Fruit fly (Drosophila melanogaster): ENCODE measurements around the gene Sec61gamma.

Gene Sec61gamma

DNA sequence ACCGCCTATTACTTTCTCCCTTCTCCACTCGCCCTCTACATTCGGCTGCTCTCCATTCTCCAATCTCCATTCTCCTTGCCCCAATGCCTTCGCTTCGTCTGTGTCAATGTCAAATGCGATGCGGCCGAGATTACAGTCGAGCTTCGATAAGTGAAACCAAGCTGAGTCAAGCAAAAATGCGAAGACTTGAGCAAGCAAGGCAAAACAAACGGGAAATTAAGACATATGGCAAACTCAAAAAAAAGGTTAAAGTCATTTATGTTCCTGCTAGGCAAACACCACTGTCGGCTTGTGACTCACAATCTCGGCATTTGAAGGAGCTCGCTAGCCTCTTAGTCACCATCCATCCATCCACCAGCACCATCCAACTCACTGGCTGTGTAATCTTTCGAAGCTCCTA, 25.3 kb downstream of the Sec61gamma start (continued):
- peak; percentile 82 for TF ChIP-seq CG15011 (GFP tag; optimal IDR thresholded peaks at IDR 0.05)
- TF ChIP-seq Mrtf (GFP tag; IDR thresholded peaks at IDR 0.05), result peak; percentile 95
- no peak for TF ChIP-seq CG2129 (GFP tag; IDR thresholded peaks at IDR 0.05; ENCODE audit: partially characterized antibody)
- TF ChIP-seq Dp (GFP tag; optimal IDR thresholded peaks at IDR 0.05), result peak; percentile 12
- TF ChIP-seq CG3838 (GFP tag; optimal IDR thresholded peaks at IDR 0.05), result peak; percentile 89
- TF ChIP-seq CG9727 (GFP tag; optimal IDR thresholded peaks at IDR 0.05), result peak; percentile 95
- TF ChIP-seq luna (GFP tag; optimal IDR thresholded peaks at IDR 0.05), result peak; percentile 92
- peak; percentile 84 for TF ChIP-seq al (GFP tag; IDR thresholded peaks at IDR 0.05)
- TF ChIP-seq CG8359 (GFP tag; optimal IDR thresholded peaks at IDR 0.05; ENCODE audit: borderline replicate concordance), result peak; percentile 81
- TF ChIP-seq gcm2 (GFP tag; optimal IDR thresholded peaks at IDR 0.05), result peak; percentile 88
- peak; percentile 97 for TF ChIP-seq CoRest (tag; optimal IDR thresholded peaks at IDR 0.05)
- peak; percentile 86 for TF ChIP-seq CG4854 (GFP tag; optimal IDR thresholded peaks at IDR 0.05)
- TF ChIP-seq CG11085 (GFP tag; IDR thresholded peaks at IDR 0.05), result peak; percentile 83
- TF ChIP-seq bab2 (GFP tag; optimal IDR thresholded peaks at IDR 0.05), result peak; percentile 98
- TF ChIP-seq Sox100B (GFP tag; optimal IDR thresholded peaks at IDR 0.05), result no peak
- peak; percentile 99 for TF ChIP-seq sd (tag; optimal IDR thresholded peaks at IDR 0.05)
- peak; percentile 90 for TF ChIP-seq YL-1 (GFP tag; optimal IDR thresholded peaks at IDR 0.05)
- peak; percentile 92 for TF ChIP-seq Abd-B (GFP tag; optimal IDR thresholded peaks at IDR 0.05)
- peak; percentile 95 for TF ChIP-seq CG13123 (GFP tag; optimal IDR thresholded peaks at IDR 0.05)
- peak; percentile 98 for TF ChIP-seq NfI (GFP tag; optimal IDR thresholded peaks at IDR 0.05)
- peak; percentile 97 for TF ChIP-seq CG15696 (tag; optimal IDR thresholded peaks at IDR 0.05)
- no peak for TF ChIP-seq CG13894 (tag; optimal IDR thresholded peaks at IDR 0.05)
- TF ChIP-seq CG10147 (GFP tag; optimal IDR thresholded peaks at IDR 0.05), result no peak
- TF ChIP-seq fru (optimal IDR thresholded peaks at IDR 0.05), result no peak
- peak; percentile 98 for TF ChIP-seq Chrac-16 (GFP tag; optimal IDR thresholded peaks at IDR 0.05)
- TF ChIP-seq Atf3 (GFP tag; optimal IDR thresholded peaks at IDR 0.05), result peak; percentile 97
- peak; percentile 89 for TF ChIP-seq CG3163 (GFP tag; optimal IDR thresholded peaks at IDR 0.05)
- peak; percentile 92 for TF ChIP-seq Awh (GFP tag; IDR thresholded peaks at IDR 0.05)
- TF ChIP-seq zf30C (GFP tag; optimal IDR thresholded peaks at IDR 0.05), result no peak
- peak; percentile 94 for TF ChIP-seq CG18619 (GFP tag; optimal IDR thresholded peaks at IDR 0.05)
- TF ChIP-seq CG17829 (tag; optimal IDR thresholded peaks at IDR 0.05), result peak; percentile 94
- TF ChIP-seq CG10431 (GFP tag; optimal IDR thresholded peaks at IDR 0.05), result peak; percentile 93
- peak; percentile 54 for TF ChIP-seq MESR4 (GFP tag; optimal IDR thresholded peaks at IDR 0.05)
- peak; percentile 96 for TF ChIP-seq gcm (GFP tag; optimal IDR thresholded peaks at IDR 0.05)
- peak; percentile 88 for TF ChIP-seq Hand (GFP tag; optimal IDR thresholded peaks at IDR 0.05)
- TF ChIP-seq CG2116 (GFP tag; optimal IDR thresholded peaks at IDR 0.05), result peak; percentile 74
- TF ChIP-seq CG15601 (tag; optimal IDR thresholded peaks at IDR 0.05), result peak; percentile 95
- peak; percentile 68 for TF ChIP-seq Adf1 (GFP tag; IDR thresholded peaks at IDR 0.05)
- peak; percentile 79 for TF ChIP-seq CG18011 (GFP tag; optimal IDR thresholded peaks at IDR 0.05)
- TF ChIP-seq ac (GFP tag; optimal IDR thresholded peaks at IDR 0.05), result peak; percentile 89
- TF ChIP-seq usp (GFP tag; optimal IDR thresholded peaks at IDR 0.05), result no peak
- TF ChIP-seq nerfin-2 (GFP tag; IDR thresholded peaks at IDR 0.05; ENCODE audit: partially characterized antibody), result no peak
- peak; percentile 98 for TF ChIP-seq CG33557 (GFP tag; optimal IDR thresholded peaks at IDR 0.05)
- peak; percentile 94 for TF ChIP-seq sug (tag; optimal IDR thresholded peaks at IDR 0.05)
- TF ChIP-seq CG7786 (GFP tag; optimal IDR thresholded peaks at IDR 0.05), result peak; percentile 98
- peak; percentile 89 for TF ChIP-seq wor (GFP tag; IDR thresholded peaks at IDR 0.05)
- peak; percentile 96 for TF ChIP-seq CG1602 (GFP tag; optimal IDR thresholded peaks at IDR 0.05)
- TF ChIP-seq CG17568 (GFP tag; optimal IDR thresholded peaks at IDR 0.05), result no peak
- peak; percentile 92 for TF ChIP-seq CG14050 (GFP tag; IDR thresholded peaks at IDR 0.05)
- peak; percentile 64 for TF ChIP-seq CG17186 (GFP tag; optimal IDR thresholded peaks at IDR 0.05)
- TF ChIP-seq aop (GFP tag; IDR thresholded peaks at IDR 0.05), result peak; percentile 89

Data from whole organism, embryonic.